Worm (Caenorhabditis elegans) whole organism, L1 larva: ENCODE measurements around the gene sax-7.

Source experiments
- C04F5.9 ChIP-seq: sonication (generic microtip); optimal IDR thresholded peaks from 2 replicates; lab custom pipeline; 2016; ENCODE audit warnings: missing genetic modification characterization, missing compliant biosample characterization
- aly-2 ChIP-seq: fragments of 150-350 bp; optimal IDR thresholded peaks from 2 replicates; lab custom pipeline; 2014; ENCODE audit warnings: missing biosample characterization, missing genetic modification characterization
- ceh-82 ChIP-seq, 3 experiments: fragments of 150-350 bp in 1 of 3; sonication (generic microtip) in 2 of 3; optimal IDR thresholded peaks; 2 replicates each; lab custom pipeline; 2014 to 2017; ENCODE audit warnings: missing biosample characterization in 3 of 3, missing genetic modification characterization in 3 of 3
- dpl-1 ChIP-seq, 3 experiments: fragments of 150-350 bp in 2 of 3; sonication (generic microtip) in 1 of 3; optimal IDR thresholded peaks; 2 replicates each; lab custom pipeline; 2014 to 2017; ENCODE audit warnings: missing biosample characterization in 3 of 3, missing genetic modification characterization in 3 of 3, missing genetic modification reagents in 3 of 3
- dsc-1 ChIP-seq: sonication (generic microtip); optimal IDR thresholded peaks from 2 replicates; lab custom pipeline; 2016; ENCODE audit warnings: mild to moderate bottlenecking, missing genetic modification characterization, missing compliant biosample characterization
- efl-1 ChIP-seq, 4 experiments: fragments of 150-350 bp; optimal IDR thresholded peaks in 3 of 4; peaks in 1 of 4; 1 replicate in 1 of 4; 2 replicates in 3 of 4; lab custom pipeline; 2014; ENCODE audit warnings: missing biosample characterization in 2 of 4, missing genetic modification characterization in 2 of 4, missing genetic modification reagents in 2 of 4
- efl-3 ChIP-seq: fragments of 200-800 bp; sonication (Bioruptor generic); optimal IDR thresholded peaks from 2 replicates; lab custom pipeline; 2018; ENCODE audit warnings: mild to moderate bottlenecking, missing genetic modification characterization, missing compliant biosample characterization
- egl-13 ChIP-seq: sonication (generic microtip); optimal IDR thresholded peaks from 2 replicates; lab custom pipeline; 2016; ENCODE audit warnings: missing genotype, missing genetic modification reagents, missing genetic modification characterization, missing compliant biosample characterization
- egl-27 ChIP-seq, 2 experiments: fragments of 150-350 bp in 1 of 2; sonication (generic microtip); optimal IDR thresholded peaks; 3 replicates each; lab custom pipeline; 2017 to 2018; ENCODE audit warnings: missing biosample characterization in 2 of 2, missing genetic modification characterization in 2 of 2, missing genetic modification reagents in 2 of 2
- elt-2 ChIP-seq: sonication (generic microtip); optimal IDR thresholded peaks from 2 replicates; lab custom pipeline; 2016; ENCODE audit warnings: missing genetic modification characterization, mild to moderate bottlenecking, inconsistent platforms, missing compliant biosample characterization, missing genetic modification reagents
- fkh-10 ChIP-seq: sonication (generic microtip); optimal IDR thresholded peaks from 2 replicates; lab custom pipeline; 2017; ENCODE audit warnings: missing biosample characterization, missing genetic modification reagents, missing genetic modification characterization
- fkh-4 ChIP-seq: sonication (generic microtip); optimal IDR thresholded peaks from 2 replicates; lab custom pipeline; 2016; ENCODE audit warnings: missing compliant biosample characterization, missing genetic modification characterization, borderline replicate concordance
- fkh-8 ChIP-seq: sonication (generic microtip); optimal IDR thresholded peaks from 2 replicates; lab custom pipeline; 2016; ENCODE audit warnings: mild to moderate bottlenecking, missing genetic modification characterization, missing compliant biosample characterization
- fos-1 ChIP-seq: fragments of 150-350 bp; optimal IDR thresholded peaks from 2 replicates; lab custom pipeline; 2014; ENCODE audit warnings: missing biosample characterization, missing genetic modification characterization
- hpl-2 ChIP-seq: fragments of 150-350 bp; optimal IDR thresholded peaks from 2 replicates; lab custom pipeline; 2014; ENCODE audit warnings: missing biosample characterization, missing genetic modification reagents, missing genetic modification characterization
- irx-1 ChIP-seq: sonication (generic microtip); optimal IDR thresholded peaks from 2 replicates; lab custom pipeline; 2016; ENCODE audit warnings: missing genetic modification characterization, missing compliant biosample characterization
- isw-1 ChIP-seq: fragments of 200-800 bp; sonication (Bioruptor generic); IDR thresholded peaks from 2 replicates; pipeline ENCODE4 v1.3.6; 2022; ENCODE audit warnings: missing genetic modification characterization, missing compliant biosample characterization
- jun-1 ChIP-seq: fragments of 150-350 bp; optimal IDR thresholded peaks from 2 replicates; lab custom pipeline; 2014; ENCODE audit warnings: missing biosample characterization, missing genetic modification reagents, missing genetic modification characterization
- lin-13 ChIP-seq: fragments of 150-350 bp; optimal IDR thresholded peaks from 2 replicates; lab custom pipeline; 2014; ENCODE audit warnings: missing biosample characterization, missing genetic modification reagents, missing genetic modification characterization
- lin-14 ChIP-seq: fragments of 200-800 bp; sonication (Bioruptor generic); optimal IDR thresholded peaks from 2 replicates; lab custom pipeline; 2018; ENCODE audit warnings: mild to moderate bottlenecking, missing genetic modification characterization, moderate library complexity, missing compliant biosample characterization
- lin-35 ChIP-seq, 2 experiments: fragments of 150-350 bp; optimal IDR thresholded peaks; 2 replicates each; lab custom pipeline; 2014; ENCODE audit warnings: missing biosample characterization in 2 of 2, missing genetic modification characterization in 2 of 2, missing genetic modification reagents in 2 of 2
- lir-3 ChIP-seq: sonication (generic microtip); optimal IDR thresholded peaks from 2 replicates; lab custom pipeline; 2016; ENCODE audit warnings: mild to moderate bottlenecking, missing genetic modification characterization, moderate library complexity, missing compliant biosample characterization; ENCODE audit not compliant: poor library complexity
- lsy-2 ChIP-seq, 2 experiments: fragments of 150-350 bp; optimal IDR thresholded peaks; 2 replicates each; lab custom pipeline; 2014; ENCODE audit warnings: missing biosample characterization in 2 of 2, missing genetic modification characterization in 2 of 2
- mef-2 ChIP-seq: fragments of 150-350 bp; optimal IDR thresholded peaks from 2 replicates; lab custom pipeline; 2014; ENCODE audit warnings: missing biosample characterization, missing genetic modification characterization
- mep-1 ChIP-seq: fragments of 150-350 bp; optimal IDR thresholded peaks from 2 replicates; lab custom pipeline; 2014; ENCODE audit warnings: missing biosample characterization, missing genetic modification characterization
- nhr-12 ChIP-seq: sonication (generic microtip); optimal IDR thresholded peaks from 2 replicates; lab custom pipeline; 2017; ENCODE audit warnings: missing biosample characterization, missing genetic modification characterization
- nhr-20 ChIP-seq: sonication (generic microtip); optimal IDR thresholded peaks from 2 replicates; lab custom pipeline; 2016; ENCODE audit warnings: mild to moderate bottlenecking, missing genetic modification characterization, missing compliant biosample characterization
- nhr-237 ChIP-seq: fragments of 150-350 bp; optimal IDR thresholded peaks from 2 replicates; lab custom pipeline; 2014; ENCODE audit warnings: missing biosample characterization, missing genetic modification characterization
- nhr-47 ChIP-seq: sonication (generic microtip); optimal IDR thresholded peaks from 2 replicates; lab custom pipeline; 2016; ENCODE audit warnings: mild to moderate bottlenecking, missing genetic modification characterization, moderate library complexity, missing compliant biosample characterization
- nhr-71 ChIP-seq: sonication (generic microtip); optimal IDR thresholded peaks from 2 replicates; lab custom pipeline; 2016; ENCODE audit warnings: mild to moderate bottlenecking, missing genetic modification characterization, moderate library complexity, missing compliant biosample characterization
- nhr-77 ChIP-seq: fragments of 150-350 bp; optimal IDR thresholded peaks from 2 replicates; lab custom pipeline; 2014; ENCODE audit warnings: missing biosample characterization, missing genetic modification characterization
- rnt-1 ChIP-seq: sonication (generic microtip); optimal IDR thresholded peaks from 2 replicates; lab custom pipeline; 2016; ENCODE audit warnings: mild to moderate bottlenecking, missing genetic modification characterization, moderate library complexity, missing compliant biosample characterization
- snu-23 ChIP-seq: sonication (generic microtip); optimal IDR thresholded peaks from 2 replicates; lab custom pipeline; 2016; ENCODE audit warnings: missing genetic modification characterization, missing compliant biosample characterization
- swsn-7 ChIP-seq: sonication (generic microtip); optimal IDR thresholded peaks from 2 replicates; lab custom pipeline; 2016; ENCODE audit warnings: missing genetic modification characterization, missing compliant biosample characterization
- tbx-2 ChIP-seq: sonication (generic microtip); optimal IDR thresholded peaks from 2 replicates; lab custom pipeline; 2016; ENCODE audit warnings: missing genetic modification characterization, missing compliant biosample characterization
- tlp-1 ChIP-seq: fragments of 150-350 bp; optimal IDR thresholded peaks from 2 replicates; lab custom pipeline; 2014; ENCODE audit warnings: missing biosample characterization, missing genetic modification characterization
- unc-130 ChIP-seq: fragments of 150-350 bp; optimal IDR thresholded peaks from 2 replicates; lab custom pipeline; 2017; ENCODE audit warnings: missing biosample characterization, missing genetic modification characterization, inconsistent platforms
- unc-30 ChIP-seq: sonication (generic microtip); optimal IDR thresholded peaks from 2 replicates; lab custom pipeline; 2017; ENCODE audit warnings: missing biosample characterization, missing genetic modification characterization
- unc-86 ChIP-seq: sonication (generic microtip); optimal IDR thresholded peaks from 2 replicates; lab custom pipeline; 2016; ENCODE audit warnings: missing genetic modification characterization, missing compliant biosample characterization
- vab-15 ChIP-seq: sonication (generic microtip); optimal IDR thresholded peaks from 2 replicates; lab custom pipeline; 2017; ENCODE audit warnings: missing genotype, mild to moderate bottlenecking, missing genetic modification characterization, missing compliant biosample characterization
- xbp-1 ChIP-seq: sonication (generic microtip); optimal IDR thresholded peaks from 2 replicates; lab custom pipeline; 2016; ENCODE audit warnings: missing genetic modification characterization, missing compliant biosample characterization
- zip-4 ChIP-seq: fragments of 200-800 bp; sonication (Bioruptor generic); optimal IDR thresholded peaks from 2 replicates; lab custom pipeline; 2018; ENCODE audit warnings: mild to moderate bottlenecking, missing genetic modification characterization, moderate library complexity, missing compliant biosample characterization
- ztf-11 ChIP-seq, 2 experiments: sonication (generic microtip); optimal IDR thresholded peaks; 2 replicates each; lab custom pipeline; 2016 to 2017; ENCODE audit warnings: missing genetic modification characterization in 2 of 2, missing biosample characterization in 1 of 2, missing compliant biosample characterization in 1 of 2

The sax-7 gene

ce11 chrIV:8052694-8053093, 9.8 kb upstream of the sax-7 start:
- peak; percentile 61 for TF ChIP-seq lin-14
- no peak for TF ChIP-seq egl-27 (tag; optimal IDR thresholded peaks at IDR 0.05; lab: Kevin White, UChicago)

ce11 chrIV:8053955-8054354, 8.5 kb upstream of the sax-7 start:
- TF ChIP-seq lin-14 = peak; percentile 25
- no peak for TF ChIP-seq irx-1 (tag; lab: Kevin White, UChicago)
- no peak for TF ChIP-seq unc-30 (tag; lab: Kevin White, UChicago)
- TF ChIP-seq nhr-47 (tag; lab: Kevin White, UChicago) = no peak
- TF ChIP-seq dpl-1 (GFP tag; optimal IDR thresholded peaks at IDR 0.05; lab: Kevin White, UChicago) = no peak

- TF ChIP-seq lin-13 (GFP tag; lab: Kevin White, UChicago) = no peak
Measured at ce11 chrIV:8061267-8061666, 1.2 kb upstream of the sax-7 start.

ce11 chrIV:8066598-8066997, 4.1 kb downstream of the sax-7 start:
- TF ChIP-seq snu-23 (GFP tag; lab: Kevin White, UChicago) = peak; percentile 52
- TF ChIP-seq nhr-20 (tag; lab: Kevin White, UChicago) = peak; percentile 26
- peak; percentile 18 to 42 for TF ChIP-seq efl-1 (optimal IDR thresholded peaks at IDR 0.05; lab: Kevin White, UChicago)
- no peak for TF ChIP-seq efl-1 (GFP tag; optimal IDR thresholded peaks at IDR 0.05 in 1 of 2; lab: Kevin White, UChicago)
- peak; percentile 34 for TF ChIP-seq nhr-47 (tag; lab: Kevin White, UChicago)
- TF ChIP-seq C04F5.9 (tag; lab: Kevin White, UChicago) = no peak
- no peak for TF ChIP-seq unc-130
- peak; percentile 26 for TF ChIP-seq mep-1 (tag; lab: Kevin White, UChicago)
- TF ChIP-seq isw-1 (GFP tag; lab: Robert Waterston, UW) = peak; percentile 18; the same call in 1 of the 2 replicates
- peak; percentile 31 for TF ChIP-seq dsc-1
- TF ChIP-seq elt-2 (tag; lab: Kevin White, UChicago) = no peak
- TF ChIP-seq jun-1 (tag; lab: Kevin White, UChicago) = peak; percentile 7
- TF ChIP-seq unc-86 (tag; lab: Kevin White, UChicago) = peak; percentile 24
- TF ChIP-seq ceh-82 (tag; optimal IDR thresholded peaks at IDR 0.05; lab: Kevin White, UChicago) = peak in 2 of 3 experiments; percentile 11 to 44
- no peak for TF ChIP-seq nhr-77
- peak; percentile 51 for TF ChIP-seq tbx-2 (tag; lab: Kevin White, UChicago)
- TF ChIP-seq fkh-8 (tag; lab: Kevin White, UChicago) = peak; percentile 70
- no peak for TF ChIP-seq efl-3 (GFP tag; lab: Kevin White, UChicago)
- peak in 1 of 2 experiments; percentile 7 for TF ChIP-seq lin-35 (GFP tag; optimal IDR thresholded peaks at IDR 0.05; lab: Kevin White, UChicago)
- peak; percentile 56 for TF ChIP-seq nhr-71 (tag; lab: Kevin White, UChicago)
- TF ChIP-seq lsy-2 (tag; optimal IDR thresholded peaks at IDR 0.05; lab: Kevin White, UChicago) = peak in 1 of 2 experiments; percentile 63
- peak in 1 of 2 experiments; percentile 13 for TF ChIP-seq ztf-11 (tag; optimal IDR thresholded peaks at IDR 0.05; lab: Kevin White, UChicago)
- TF ChIP-seq rnt-1 = peak; percentile 43
- TF ChIP-seq zip-4 (GFP tag; lab: Kevin White, UChicago) = no peak
- peak; percentile 50 for TF ChIP-seq swsn-7 (tag; lab: Kevin White, UChicago)
- TF ChIP-seq xbp-1 (tag; lab: Kevin White, UChicago) = peak; percentile 18
- peak; percentile 14 for TF ChIP-seq lir-3
- no peak for TF ChIP-seq nhr-12 (tag; lab: Kevin White, UChicago)
- TF ChIP-seq lin-14 = peak; percentile 79

- TF ChIP-seq aly-2 (tag; lab: Kevin White, UChicago) = no peak
- TF ChIP-seq vab-15 (tag; lab: Kevin White, UChicago) = no peak
- no peak for TF ChIP-seq tlp-1 (tag; lab: Kevin White, UChicago)
- TF ChIP-seq mef-2 (tag; lab: Kevin White, UChicago) = no peak
- no peak for TF ChIP-seq egl-13 (tag; lab: Kevin White, UChicago)
- no peak for TF ChIP-seq unc-86 (tag; lab: Kevin White, UChicago)
- TF ChIP-seq nhr-77 = peak; percentile 32
- no peak for TF ChIP-seq ztf-11 (tag; optimal IDR thresholded peaks at IDR 0.05; lab: Kevin White, UChicago)
- TF ChIP-seq dpl-1 (GFP tag; optimal IDR thresholded peaks at IDR 0.05; lab: Kevin White, UChicago) = peak in 1 of 3 experiments; percentile 23
- TF ChIP-seq dsc-1 = no peak
- no peak for TF ChIP-seq fkh-8 (tag; lab: Kevin White, UChicago)
- TF ChIP-seq swsn-7 (tag; lab: Kevin White, UChicago) = peak; percentile 8
- TF ChIP-seq fos-1 (tag; lab: Kevin White, UChicago) = no peak
- no peak for TF ChIP-seq nhr-237 (tag; lab: Kevin White, UChicago)
- no peak for TF ChIP-seq lir-3
- TF ChIP-seq fkh-4 (tag; lab: Kevin White, UChicago) = no peak
- TF ChIP-seq ceh-82 (tag; optimal IDR thresholded peaks at IDR 0.05; lab: Kevin White, UChicago) = peak in 1 of 3 experiments; percentile 41
- TF ChIP-seq lin-35 (GFP tag; optimal IDR thresholded peaks at IDR 0.05; lab: Kevin White, UChicago) = no peak
- peak; percentile 92 for TF ChIP-seq lin-14
- peak; percentile 47 for TF ChIP-seq snu-23 (GFP tag; lab: Kevin White, UChicago)
- no peak for TF ChIP-seq hpl-2 (GFP tag; lab: Kevin White, UChicago)
- no peak for TF ChIP-seq fkh-10 (GFP tag; lab: Kevin White, UChicago)
Measured at ce11 chrIV:8067745-8068144, 5.3 kb downstream of the sax-7 start.
